Fruit fly (Drosophila melanogaster) whole organism, embryonic: ENCODE results near the gene LanB1.

Experiments used
- ATbp ChIP-seq: fragments of 200-800 bp; sonication (Bioruptor generic); optimal IDR thresholded peaks from 2 replicates; lab custom pipeline; 2017; ENCODE audit warnings: missing biosample characterization, mild to moderate bottlenecking, missing genetic modification characterization, missing genetic modification reagents
- Antp ChIP-seq: fragments of 200-800 bp; sonication (Bioruptor generic); optimal IDR thresholded peaks from 3 replicates; lab custom pipeline; 2016; ENCODE audit warnings: missing biosample characterization, missing genetic modification characterization
- Atf-2 ChIP-seq: fragments of 200-800 bp; sonication (Bioruptor generic); optimal IDR thresholded peaks from 2 replicates; lab custom pipeline; 2016; ENCODE audit warnings: missing biosample characterization, missing genetic modification characterization
- B-H1 ChIP-seq: fragments of 200-800 bp; sonication (Bioruptor generic); IDR thresholded peaks from 3 replicates; pipeline ENCODE4 v1.3.6; 2022; ENCODE audit warnings: missing biosample characterization, missing genetic modification characterization
- BtbVII ChIP-seq: fragments of 200-800 bp; sonication (Bioruptor generic); optimal IDR thresholded peaks from 3 replicates; lab custom pipeline; 2017; ENCODE audit warnings: missing biosample characterization, mild to moderate bottlenecking, missing genetic modification characterization
- Bteb2 ChIP-seq: fragments of 200-800 bp; sonication (Bioruptor generic); optimal IDR thresholded peaks from 2 replicates; lab custom pipeline; 2016; ENCODE audit warnings: missing biosample characterization, missing genetic modification characterization
- C15 ChIP-seq: fragments of 200-800 bp; sonication (Bioruptor generic); IDR thresholded peaks from 3 replicates; pipeline ENCODE4 v1.3.6; 2022; ENCODE audit warnings: missing biosample characterization, missing genetic modification characterization
- CG10274 ChIP-seq: fragments of 200-800 bp; sonication (Bioruptor generic); optimal IDR thresholded peaks from 3 replicates; lab custom pipeline; 2017; ENCODE audit warnings: missing biosample characterization, mild to moderate bottlenecking, missing genetic modification characterization
- CG10321 ChIP-seq: fragments of 200-800 bp; sonication (Bioruptor generic); IDR thresholded peaks from 2 replicates; pipeline ENCODE4 v1.3.6; 2022; ENCODE audit warnings: missing biosample characterization, missing genetic modification characterization
- CG13296 ChIP-seq: fragments of 200-800 bp; sonication (Bioruptor generic); optimal IDR thresholded peaks from 3 replicates; lab custom pipeline; 2018; ENCODE audit warnings: missing biosample characterization, mild to moderate bottlenecking, missing genetic modification characterization
- CG13775 ChIP-seq: fragments of 200-800 bp; sonication (Bioruptor generic); optimal IDR thresholded peaks from 3 replicates; lab custom pipeline; 2017; ENCODE audit warnings: missing biosample characterization, mild to moderate bottlenecking, missing genetic modification characterization
- CG2199 ChIP-seq: fragments of 200-800 bp; sonication (Bioruptor generic); IDR thresholded peaks from 3 replicates; pipeline ENCODE4 v1.3.6; 2022; ENCODE audit warnings: missing biosample characterization, missing genetic modification characterization
- CG30020 ChIP-seq: fragments of 200-800 bp; optimal IDR thresholded peaks from 2 replicates; lab custom pipeline; 2019; ENCODE audit warnings: missing biosample characterization, mild to moderate bottlenecking, missing genetic modification characterization, moderate library complexity
- CG4282 ChIP-seq: fragments of 200-800 bp; sonication (Bioruptor generic); optimal IDR thresholded peaks from 2 replicates; lab custom pipeline; 2016; ENCODE audit warnings: missing biosample characterization, missing genetic modification characterization
- CG6683 ChIP-seq: fragments of 200-800 bp; sonication (Bioruptor generic); optimal IDR thresholded peaks from 2 replicates; lab custom pipeline; 2017; ENCODE audit warnings: missing biosample characterization, mild to moderate bottlenecking, missing genetic modification characterization, missing genetic modification reagents
- CG7928 ChIP-seq: fragments of 200-800 bp; sonication (Bioruptor generic); optimal IDR thresholded peaks from 2 replicates; lab custom pipeline; 2017; ENCODE audit warnings: missing biosample characterization, mild to moderate bottlenecking, missing genetic modification characterization
- CG8944 ChIP-seq: fragments of 200-800 bp; sonication (Bioruptor generic); optimal IDR thresholded peaks from 3 replicates; lab custom pipeline; 2016; ENCODE audit warnings: missing biosample characterization, missing genetic modification characterization
- Jarid2 ChIP-seq: fragments of 200-800 bp; sonication (Bioruptor generic); optimal IDR thresholded peaks from 3 replicates; lab custom pipeline; 2017; ENCODE audit warnings: mild to moderate bottlenecking, missing biosample characterization, missing genetic modification reagents, missing genetic modification characterization
- Meics ChIP-seq: fragments of 200-800 bp; sonication (Bioruptor generic); optimal IDR thresholded peaks from 2 replicates; lab custom pipeline; 2017; ENCODE audit warnings: missing biosample characterization, mild to moderate bottlenecking, missing genetic modification characterization
- NC2α ChIP-seq: fragments of 200-800 bp; sonication (Bioruptor generic); optimal IDR thresholded peaks from 2 replicates; lab custom pipeline; 2016; ENCODE audit warnings: missing biosample characterization, missing genetic modification characterization
- NC2β ChIP-seq: fragments of 200-800 bp; sonication (Bioruptor generic); optimal IDR thresholded peaks from 2 replicates; lab custom pipeline; 2016; ENCODE audit warnings: missing biosample characterization, missing genetic modification characterization
- Optix ChIP-seq: fragments of 200-800 bp; sonication (Bioruptor generic); IDR thresholded peaks from 3 replicates; pipeline ENCODE4 v1.3.6; 2022; ENCODE audit warnings: missing biosample characterization, missing genetic modification characterization
- Rfx ChIP-seq: fragments of 200-800 bp; sonication (Bioruptor generic); IDR thresholded peaks from 2 replicates; pipeline ENCODE4 v1.3.6; 2022; ENCODE audit warnings: missing biosample characterization, missing genetic modification characterization
- Side ChIP-seq: fragments of 200-800 bp; sonication (Bioruptor generic); optimal IDR thresholded peaks from 2 replicates; lab custom pipeline; 2016; ENCODE audit warnings: missing biosample characterization, missing genetic modification characterization
- Sry-β ChIP-seq: fragments of 200-800 bp; sonication (Bioruptor generic); optimal IDR thresholded peaks from 2 replicates; lab custom pipeline; 2018; ENCODE audit warnings: missing biosample characterization, mild to moderate bottlenecking, missing genetic modification characterization, moderate library complexity
- Taf1 ChIP-seq: fragments of 200-800 bp; sonication (Bioruptor generic); IDR thresholded peaks from 2 replicates; pipeline ENCODE4 v1.3.6; 2022; ENCODE audit warnings: missing biosample characterization, missing genetic modification characterization
- Vsx1 ChIP-seq: fragments of 200-800 bp; sonication (Bioruptor generic); optimal IDR thresholded peaks from 2 replicates; lab custom pipeline; 2017; ENCODE audit warnings: missing biosample characterization, mild to moderate bottlenecking, missing genetic modification characterization, missing genetic modification reagents
- ara ChIP-seq: fragments of 200-800 bp; sonication (Bioruptor generic); IDR thresholded peaks from 2 replicates; pipeline ENCODE4 v1.3.6; 2022; ENCODE audit warnings: missing biosample characterization, missing genetic modification characterization
- btn ChIP-seq: fragments of 200-800 bp; sonication (Bioruptor generic); optimal IDR thresholded peaks from 2 replicates; lab custom pipeline; 2016; ENCODE audit warnings: missing biosample characterization, missing genetic modification characterization
- chn ChIP-seq: fragments of 200-800 bp; sonication (Bioruptor generic); optimal IDR thresholded peaks from 2 replicates; lab custom pipeline; 2016; ENCODE audit warnings: missing biosample characterization, missing genetic modification characterization
- crc ChIP-seq: fragments of 200-800 bp; sonication (Bioruptor generic); optimal IDR thresholded peaks from 2 replicates; lab custom pipeline; 2016; ENCODE audit warnings: missing biosample characterization, missing genetic modification characterization
- gfzf ChIP-seq: fragments of 200-800 bp; sonication (Bioruptor generic); optimal IDR thresholded peaks from 2 replicates; lab custom pipeline; 2016; ENCODE audit warnings: missing biosample characterization, mild to moderate bottlenecking, missing genetic modification characterization, moderate library complexity
- gro ChIP-seq: fragments of 200-800 bp; sonication (Bioruptor generic); optimal IDR thresholded peaks from 2 replicates; lab custom pipeline; 2016; ENCODE audit warnings: missing biosample characterization, missing genetic modification characterization
- hb ChIP-seq: fragments of 200-800 bp; sonication (Bioruptor generic); IDR thresholded peaks from 3 replicates; pipeline ENCODE4 v1.3.6; 2022; ENCODE audit warnings: missing biosample characterization, missing genetic modification characterization; ENCODE audit not compliant: partially characterized antibody
- inv ChIP-seq: fragments of 200-800 bp; sonication (Bioruptor generic); IDR thresholded peaks from 2 replicates; pipeline ENCODE4 v1.3.6; 2022; ENCODE audit warnings: missing biosample characterization, missing genetic modification characterization; ENCODE audit not compliant: partially characterized antibody
- ken ChIP-seq: fragments of 200-800 bp; sonication (Bioruptor generic); IDR thresholded peaks from 3 replicates; pipeline ENCODE4 v1.3.6; 2022; ENCODE audit warnings: missing biosample characterization, missing genetic modification characterization
- klu ChIP-seq: fragments of 200-800 bp; sonication (Bioruptor generic); IDR thresholded peaks from 2 replicates; pipeline ENCODE4 v1.3.6; 2022; ENCODE audit warnings: missing biosample characterization, missing genetic modification characterization
- lbe ChIP-seq: fragments of 200-800 bp; sonication (Bioruptor generic); optimal IDR thresholded peaks from 2 replicates; lab custom pipeline; 2016; ENCODE audit warnings: missing biosample characterization, mild to moderate bottlenecking, missing genetic modification characterization
- lmd ChIP-seq: fragments of 200-800 bp; sonication (Bioruptor generic); IDR thresholded peaks from 2 replicates; pipeline ENCODE4 v1.3.6; 2022; ENCODE audit warnings: missing biosample characterization, missing genetic modification characterization
- onecut ChIP-seq: fragments of 200-800 bp; sonication (Bioruptor generic); IDR thresholded peaks from 2 replicates; pipeline ENCODE4 v1.3.6; 2022; ENCODE audit warnings: missing biosample characterization, missing genetic modification characterization
- otp ChIP-seq: fragments of 200-800 bp; sonication (Bioruptor generic); IDR thresholded peaks from 3 replicates; pipeline ENCODE4, ENCODE4 v1.3.6; 2022; ENCODE audit warnings: missing biosample characterization, missing genetic modification characterization
- psq ChIP-seq: fragments of 200-800 bp; sonication (Bioruptor generic); optimal IDR thresholded peaks from 2 replicates; lab custom pipeline; 2017; ENCODE audit warnings: missing biosample characterization, missing genetic modification characterization
- run ChIP-seq: fragments of 200-800 bp; sonication (Bioruptor generic); optimal IDR thresholded peaks from 3 replicates; lab custom pipeline; 2018; ENCODE audit warnings: missing biosample characterization, mild to moderate bottlenecking, missing genetic modification characterization
- shn ChIP-seq: fragments of 200-800 bp; sonication (Bioruptor generic); optimal IDR thresholded peaks from 3 replicates; lab custom pipeline; 2016; ENCODE audit warnings: missing biosample characterization, missing genetic modification characterization
- sima ChIP-seq: fragments of 200-800 bp; sonication (Bioruptor generic); optimal IDR thresholded peaks from 2 replicates; lab custom pipeline; 2016; ENCODE audit warnings: missing biosample characterization, missing genetic modification characterization
- stwl ChIP-seq: fragments of 200-800 bp; sonication (Bioruptor generic); optimal IDR thresholded peaks from 3 replicates; lab custom pipeline; 2018; ENCODE audit warnings: missing biosample characterization, mild to moderate bottlenecking, missing genetic modification characterization, moderate library complexity
- trem ChIP-seq: fragments of 200-800 bp; optimal IDR thresholded peaks from 3 replicates; lab custom pipeline; 2019; ENCODE audit warnings: missing biosample characterization, mild to moderate bottlenecking, missing genetic modification characterization, moderate library complexity
- zfh1 ChIP-seq: fragments of 200-800 bp; sonication (Bioruptor generic); IDR thresholded peaks from 3 replicates; pipeline ENCODE4 v1.3.6; 2022; ENCODE audit warnings: missing biosample characterization, missing genetic modification characterization

Gene LanB1

DNA sequence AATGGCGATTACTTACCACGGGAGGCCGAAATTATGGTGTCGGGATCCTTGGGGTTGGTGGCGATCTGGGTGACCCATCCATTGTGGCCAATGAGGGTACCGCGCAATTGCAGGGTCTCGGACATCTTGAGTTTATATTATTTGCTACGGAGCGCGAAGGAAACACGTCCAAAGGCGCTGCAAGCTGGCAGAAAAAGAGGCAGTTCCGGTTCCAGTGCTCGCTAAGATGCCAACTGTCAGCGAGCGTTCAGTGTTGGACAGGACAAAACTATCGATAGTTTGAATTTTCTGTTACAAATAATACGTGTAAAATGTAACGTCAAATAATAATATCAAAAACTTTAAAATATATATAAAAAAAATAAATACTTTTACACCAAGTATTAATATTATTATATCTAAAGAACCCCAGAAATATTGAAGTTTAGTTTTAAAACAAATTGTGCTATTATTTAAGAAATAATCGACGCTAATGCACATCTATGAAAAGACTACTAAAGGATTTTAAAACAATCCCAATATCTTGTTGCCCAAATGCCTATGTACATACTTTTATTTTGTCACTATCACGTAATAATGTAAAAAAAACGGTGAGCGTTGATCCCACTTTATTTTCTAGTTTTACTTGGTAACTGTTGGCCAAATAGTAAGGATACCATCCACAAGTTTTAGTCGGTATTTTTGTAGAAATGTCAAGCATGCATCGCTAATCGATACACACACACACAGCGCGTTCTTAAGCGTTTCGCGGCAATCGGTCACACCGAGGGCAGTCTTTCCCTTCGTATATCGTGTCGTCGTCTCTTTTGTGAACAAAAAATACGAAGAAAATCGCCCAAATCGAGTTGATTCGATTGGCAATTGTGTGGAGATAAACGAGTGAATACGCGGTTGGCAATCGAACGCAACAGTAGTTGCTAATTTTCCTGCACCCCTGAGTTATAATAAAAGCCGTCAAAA is 16.1 kb downstream of the LanB1 start, which contains the start of the genes Rack1 and mts (continued):
- peak; percentile 93 for TF ChIP-seq Meics
- TF ChIP-seq NC2β (GFP tag; lab: Kevin White, UChicago), result peak; percentile 96
- peak; percentile 71 for TF ChIP-seq CG6683 (GFP tag; lab: Kevin White, UChicago)
- peak; percentile 90 for TF ChIP-seq ken (GFP tag; lab: Robert Waterston, UW)
- peak; percentile 84 for TF ChIP-seq zfh1 (GFP tag; lab: Robert Waterston, UW)
- TF ChIP-seq onecut (GFP tag; lab: Robert Waterston, UW), result peak; percentile 88
- TF ChIP-seq ATbp, result peak; percentile 85
- TF ChIP-seq B-H1, result peak; percentile 54; the same call in 2 of the 3 replicates
- TF ChIP-seq Optix, result peak; percentile 57; the same call in 2 of the 3 replicates
- TF ChIP-seq otp (GFP tag; lab: Robert Waterston, UW), result peak; percentile 89
- TF ChIP-seq Side (GFP tag; lab: Kevin White, UChicago), result peak; percentile 80
- TF ChIP-seq psq (GFP tag; lab: Kevin White, UChicago), result peak; percentile 57
- peak; percentile 92 for TF ChIP-seq gfzf (GFP tag; lab: Kevin White, UChicago)
- peak; percentile 71 for TF ChIP-seq chn (GFP tag; lab: Kevin White, UChicago)
- TF ChIP-seq CG10274 (GFP tag; lab: Kevin White, UChicago), result peak; percentile 76
- peak; percentile 74 for TF ChIP-seq Jarid2 (GFP tag; lab: Kevin White, UChicago)
- TF ChIP-seq lmd, result peak; percentile 60
- TF ChIP-seq Sry-β (GFP tag; lab: Kevin White, UChicago), result peak; percentile 40
- TF ChIP-seq klu (GFP tag; lab: Robert Waterston, UW), result peak; percentile 40; the same call in 1 of the 2 replicates
- peak; percentile 46 for TF ChIP-seq Atf-2 (GFP tag; lab: Kevin White, UChicago)
- peak; percentile 83 for TF ChIP-seq Vsx1 (GFP tag; lab: Kevin White, UChicago)
- peak; percentile 72 for TF ChIP-seq shn (GFP tag; lab: Kevin White, UChicago)
- peak; percentile 48 for TF ChIP-seq trem (tag; lab: Kevin White, UChicago)
- peak; percentile 77; the same call in 2 of the 3 replicates for TF ChIP-seq CG2199
- TF ChIP-seq crc (GFP tag; lab: Kevin White, UChicago), result peak; percentile 66
- peak; percentile 63 for TF ChIP-seq NC2α (GFP tag; lab: Kevin White, UChicago)
- 0 out of 2 replicates have a peak, but pooled peaks have one; percentile 43 for TF ChIP-seq Taf1 (GFP tag; lab: Robert Waterston, UW)
- TF ChIP-seq Bteb2, result peak; percentile 69
- peak; percentile 93 for TF ChIP-seq Rfx (GFP tag; lab: Robert Waterston, UW)
- TF ChIP-seq CG30020 (tag; lab: Kevin White, UChicago), result peak; percentile 16
- TF ChIP-seq inv (GFP tag; lab: Robert Waterston, UW), result peak; percentile 30; the same call in 1 of the 2 replicates
- TF ChIP-seq CG13296 (GFP tag; lab: Kevin White, UChicago), result peak; percentile 92
- peak; percentile 68 for TF ChIP-seq CG8944
- peak; percentile 73 for TF ChIP-seq lbe (GFP tag; lab: Kevin White, UChicago)
- peak; percentile 81 for TF ChIP-seq gro (GFP tag; lab: Kevin White, UChicago)
- TF ChIP-seq sima, result peak; percentile 6
- TF ChIP-seq BtbVII (GFP tag; lab: Kevin White, UChicago), result peak; percentile 91
- no peak for TF ChIP-seq CG4282
- peak; percentile 40 for TF ChIP-seq Antp
- TF ChIP-seq btn (GFP tag; lab: Kevin White, UChicago), result peak; percentile 64
- TF ChIP-seq CG7928 (GFP tag; lab: Kevin White, UChicago), result peak; percentile 54
- peak; percentile 67 for TF ChIP-seq CG10321 (GFP tag; lab: Robert Waterston, UW)
- 0 out of 3 replicates have a peak, but pooled peaks have one; percentile 24 for TF ChIP-seq C15
- peak; percentile 64 for TF ChIP-seq ara (GFP tag; lab: Robert Waterston, UW)
- peak; percentile 57 for TF ChIP-seq stwl (tag; lab: Kevin White, UChicago)
- TF ChIP-seq hb (GFP tag; lab: Robert Waterston, UW), result no peak; the same call in 1 of the 3 replicates
- peak; percentile 57 for TF ChIP-seq run (tag; lab: Kevin White, UChicago)
- TF ChIP-seq CG13775, result peak; percentile 89
